Worm (Caenorhabditis elegans) whole organism, L4 larva: Measurements from ENCODE around the gene T01H3.2.

Experiments used
- F37D6.2 ChIP-seq: sonication (generic microtip); optimal IDR thresholded peaks from 2 replicates; lab custom pipeline; 2016; ENCODE audit warnings: mild to moderate bottlenecking, missing genetic modification characterization, missing compliant biosample characterization
- F49E8.2 ChIP-seq: sonication (generic microtip); optimal IDR thresholded peaks from 2 replicates; lab custom pipeline; 2016; ENCODE audit warnings: missing compliant biosample characterization, mild to moderate bottlenecking, missing genetic modification characterization, borderline replicate concordance
- Y48G9A.11 ChIP-seq: fragments of 200-800 bp; sonication (Bioruptor generic); IDR thresholded peaks from 2 replicates; pipeline ENCODE4 v1.3.6; 2022; ENCODE audit warnings: missing genetic modification reagents, missing genetic modification characterization, missing compliant biosample characterization
- Y5F2A.4 ChIP-seq: fragments of 200-800 bp; sonication (Bioruptor generic); optimal IDR thresholded peaks from 2 replicates; lab custom pipeline; 2018; ENCODE audit warnings: mild to moderate bottlenecking, missing genetic modification characterization, missing compliant biosample characterization
- Y75B8A.6 ChIP-seq: fragments of 200-800 bp; sonication (Bioruptor generic); IDR thresholded peaks from 2 replicates; pipeline ENCODE4 v1.3.6; 2022; ENCODE audit warnings: missing genetic modification reagents, missing genetic modification characterization, missing compliant biosample characterization
- attf-4 ChIP-seq: sonication (generic microtip); optimal IDR thresholded peaks from 3 replicates; lab custom pipeline; 2017; ENCODE audit warnings: missing biosample characterization, missing genetic modification characterization
- ceh-20 ChIP-seq: fragments of 200-800 bp; sonication (Bioruptor generic); IDR thresholded peaks from 2 replicates; pipeline ENCODE4 v1.3.6; 2022; ENCODE audit warnings: missing genetic modification reagents, missing genetic modification characterization, missing compliant biosample characterization
- ceh-28 ChIP-seq: fragments of 150-350 bp; optimal IDR thresholded peaks from 2 replicates; lab custom pipeline; 2014; ENCODE audit warnings: missing biosample characterization, missing genetic modification reagents, missing genetic modification characterization
- ceh-32 ChIP-seq: sonication (generic microtip); optimal IDR thresholded peaks from 2 replicates; lab custom pipeline; 2016; ENCODE audit warnings: mild to moderate bottlenecking, missing genetic modification characterization, missing compliant biosample characterization; ENCODE audit not compliant: poor library complexity
- ceh-62 ChIP-seq: sonication (generic microtip); optimal IDR thresholded peaks from 2 replicates; lab custom pipeline; 2017; ENCODE audit warnings: missing biosample characterization, missing genetic modification characterization
- ces-1 ChIP-seq: fragments of 150-350 bp; sonication (generic microtip); optimal IDR thresholded peaks from 4 replicates; lab custom pipeline; 2014; ENCODE audit warnings: missing biosample characterization, missing genetic modification reagents, missing genetic modification characterization
- ctbp-1 ChIP-seq: fragments of 200-800 bp; sonication (Bioruptor generic); IDR thresholded peaks from 2 replicates; pipeline ENCODE4 v1.3.6; 2022; ENCODE audit warnings: missing genetic modification reagents, missing genetic modification characterization, missing compliant biosample characterization
- daf-12 ChIP-seq: fragments of 150-350 bp; optimal IDR thresholded peaks from 2 replicates; lab custom pipeline; 2014; ENCODE audit warnings: missing biosample characterization, missing genetic modification reagents, missing genetic modification characterization
- dmd-9 ChIP-seq: fragments of 200-800 bp; sonication (Bioruptor generic); IDR thresholded peaks from 2 replicates; pipeline ENCODE4 v1.3.6; 2022; ENCODE audit warnings: missing genetic modification reagents, missing genetic modification characterization, missing compliant biosample characterization
- duxl-1 ChIP-seq: sonication (generic microtip); optimal IDR thresholded peaks from 2 replicates; lab custom pipeline; 2016; ENCODE audit warnings: mild to moderate bottlenecking, missing genetic modification characterization, moderate library complexity, missing compliant biosample characterization; ENCODE audit not compliant: poor library complexity
- egl-43 ChIP-seq: fragments of 200-800 bp; sonication (Bioruptor generic); IDR thresholded peaks from 2 replicates; pipeline ENCODE4 v1.3.6; 2022; ENCODE audit warnings: missing genetic modification reagents, missing genetic modification characterization, missing compliant biosample characterization
- hif-1 ChIP-seq, 2 experiments: sonication (generic microtip); optimal IDR thresholded peaks; 2 replicates each; lab custom pipeline; 2016 to 2017; ENCODE audit warnings: missing compliant biosample characterization in 2 of 2, missing genetic modification characterization in 2 of 2, missing genetic modification reagents in 2 of 2, missing genotype in 2 of 2, mild to moderate bottlenecking in 1 of 2
- hlh-11 ChIP-seq: fragments of 200-800 bp; sonication (Bioruptor generic); optimal IDR thresholded peaks from 2 replicates; lab custom pipeline; 2018; ENCODE audit warnings: mild to moderate bottlenecking, missing genetic modification characterization, missing compliant biosample characterization
- lin-15B ChIP-seq: fragments of 150-350 bp; sonication (generic microtip); optimal IDR thresholded peaks from 3 replicates; lab custom pipeline; 2014; ENCODE audit warnings: missing biosample characterization, missing genetic modification characterization
- lin-39 ChIP-seq: fragments of 150-350 bp; optimal IDR thresholded peaks from 2 replicates; lab custom pipeline; 2014; ENCODE audit warnings: missing biosample characterization, missing genetic modification reagents, missing genetic modification characterization
- lir-3 ChIP-seq: sonication (generic microtip); optimal IDR thresholded peaks from 2 replicates; lab custom pipeline; 2016; ENCODE audit warnings: mild to moderate bottlenecking, missing genetic modification characterization, missing compliant biosample characterization
- lsy-2 ChIP-seq, 2 experiments: fragments of 150-350 bp in 1 of 2; sonication (generic microtip) in 1 of 2; optimal IDR thresholded peaks; 2 replicates each; lab custom pipeline; 2014 to 2017; ENCODE audit warnings: missing biosample characterization in 2 of 2, missing genetic modification characterization in 2 of 2
- madf-5 ChIP-seq, 2 experiments: fragments of 200-800 bp; sonication (Bioruptor generic); IDR thresholded peaks; 2 replicates each; pipeline ENCODE4 v1.3.6; 2022; ENCODE audit warnings: missing compliant biosample characterization in 2 of 2, missing genetic modification characterization in 2 of 2
- madf-9 ChIP-seq: fragments of 200-800 bp; sonication (Bioruptor generic); conservative IDR thresholded peaks from 2 replicates; pipeline ENCODE4 v1.3.6; 2022; ENCODE audit warnings: missing genetic modification reagents, missing genetic modification characterization, missing compliant biosample characterization
- mdt-29 ChIP-seq: fragments of 200-800 bp; sonication (Bioruptor generic); IDR thresholded peaks from 2 replicates; pipeline ENCODE4 v1.3.6; 2022; ENCODE audit warnings: missing genetic modification reagents, missing genetic modification characterization, missing compliant biosample characterization
- mes-2 ChIP-seq: sonication (generic microtip); optimal IDR thresholded peaks from 2 replicates; lab custom pipeline; 2016; ENCODE audit warnings: missing genotype, mild to moderate bottlenecking, missing genetic modification characterization, missing compliant biosample characterization; ENCODE audit not compliant: poor library complexity, severe bottlenecking
- mxl-2 ChIP-seq: fragments of 200-800 bp; sonication (Bioruptor generic); conservative IDR thresholded peaks from 2 replicates; pipeline ENCODE4 v1.3.6; 2022; ENCODE audit warnings: missing genetic modification reagents, missing genetic modification characterization, missing compliant biosample characterization
- mxl-3 ChIP-seq: fragments of 200-800 bp; sonication (Bioruptor generic); optimal IDR thresholded peaks from 2 replicates; lab custom pipeline; 2018; ENCODE audit warnings: mild to moderate bottlenecking, missing genetic modification characterization, missing compliant biosample characterization
- nhr-76 ChIP-seq: fragments of 150-350 bp; optimal IDR thresholded peaks from 2 replicates; lab custom pipeline; 2014; ENCODE audit warnings: missing biosample characterization, missing genetic modification characterization
- nhr-77 ChIP-seq: fragments of 150-350 bp; optimal IDR thresholded peaks from 2 replicates; lab custom pipeline; 2014; ENCODE audit warnings: missing biosample characterization, missing genetic modification characterization
- rbr-2 ChIP-seq: sonication (generic microtip); optimal IDR thresholded peaks from 2 replicates; lab custom pipeline; 2016; ENCODE audit warnings: missing genotype, missing genetic modification characterization, missing compliant biosample characterization
- saeg-2 ChIP-seq: fragments of 200-800 bp; sonication (Bioruptor generic); IDR thresholded peaks from 2 replicates; pipeline ENCODE4 v1.3.6; 2022; ENCODE audit warnings: missing genetic modification reagents, missing genetic modification characterization, missing compliant biosample characterization
- sdz-12 ChIP-seq: fragments of 200-800 bp; sonication (Bioruptor generic); optimal IDR thresholded peaks from 2 replicates; lab custom pipeline; 2018; ENCODE audit warnings: mild to moderate bottlenecking, missing genetic modification characterization, missing compliant biosample characterization
- unc-130 ChIP-seq: sonication (generic microtip); optimal IDR thresholded peaks from 2 replicates; lab custom pipeline; 2016; ENCODE audit warnings: missing genetic modification reagents, missing genetic modification characterization, missing compliant biosample characterization
- unc-62 ChIP-seq, 3 experiments: fragments of 150-350 bp in 1 of 3; sonication (generic microtip); optimal IDR thresholded peaks in 2 of 3; peaks in 1 of 3; 1 replicate in 1 of 3; 2 replicates in 2 of 3; lab custom pipeline; 2014 to 2017; ENCODE audit warnings: missing biosample characterization in 3 of 3, missing genetic modification characterization in 3 of 3, missing genetic modification reagents in 3 of 3, missing genotype in 1 of 3
- zfp-3 ChIP-seq: fragments of 200-800 bp; sonication (Bioruptor generic); conservative IDR thresholded peaks from 2 replicates; pipeline ENCODE4 v1.3.6; 2022; ENCODE audit warnings: missing genetic modification reagents, missing genetic modification characterization, missing compliant biosample characterization
- zip-11 ChIP-seq: fragments of 200-800 bp; sonication (Bioruptor generic); IDR thresholded peaks from 2 replicates; pipeline ENCODE4 v1.3.6; 2022; ENCODE audit warnings: missing genetic modification characterization, missing compliant biosample characterization
- ztf-11 ChIP-seq: fragments of 150-350 bp; optimal IDR thresholded peaks from 2 replicates; lab custom pipeline; 2014; ENCODE audit warnings: missing biosample characterization, missing genetic modification characterization

Gene T01H3.2

ce11 chrII:7849697-7850096 is 28.1 kb downstream of the T01H3.2 start, which contains the start of gene acr-7:
TSS of gene acr-7 (minus strand) at chrII:7849797.
- TF ChIP-seq egl-43 (GFP tag; lab: Robert Waterston, UW) (no peak), rbr-2 (tag; lab: Kevin White, UChicago) (no peak), saeg-2 (GFP tag; lab: Robert Waterston, UW) (no peak), mdt-29 (GFP tag; lab: Robert Waterston, UW) (no peak), daf-12 (tag; lab: Kevin White, UChicago) (no peak), ceh-28 (tag; lab: Kevin White, UChicago) (no peak), lin-15B (no peak), lin-39 (tag; lab: Kevin White, UChicago) (no peak), F49E8.2 (tag; lab: Kevin White, UChicago) (no peak), Y5F2A.4 (GFP tag; lab: Kevin White, UChicago) (no peak), hif-1 (tag; optimal IDR thresholded peaks at IDR 0.05; lab: Kevin White, UChicago) (no peak), dmd-9 (GFP tag; lab: Robert Waterston, UW) (no peak), nhr-76 (no peak), sdz-12 (no peak), mes-2 (tag; lab: Kevin White, UChicago) (no peak), ceh-62 (no peak), madf-5 (GFP tag; IDR thresholded peaks at IDR 0.05; lab: Robert Waterston, UW) (no peak)

- TF ChIP-seq unc-62 (GFP tag; optimal IDR thresholded peaks at IDR 0.05 in 1 of 2; lab: Kevin White, UChicago) (peak in 1 of 2 experiments; percentile 92), unc-62 (tag; optimal IDR thresholded peaks at IDR 0.05; lab: Kevin White, UChicago) (no peak), mes-2 (tag; lab: Kevin White, UChicago) (peak; percentile 45), lsy-2 (tag; optimal IDR thresholded peaks at IDR 0.05; lab: Kevin White, UChicago) (peak in 1 of 2 experiments; percentile 33), hlh-11 (tag; lab: Kevin White, UChicago) (no peak)
Measured at ce11 chrII:7845571-7846236, 32.1 kb downstream of the T01H3.2 start, which contains the start of gene T09A5.4. TSS of gene T09A5.4 (plus strand) at chrII:7846186.

ce11 chrII:7842053-7842452 is 35.7 kb downstream of the T01H3.2 start, which contains the start of gene klp-3:
TSS of gene klp-3 (plus strand) at chrII:7842353.
- TF ChIP-seq attf-4 (tag; lab: Kevin White, UChicago): no peak
- TF ChIP-seq mxl-3 (GFP tag; lab: Kevin White, UChicago): no peak
- no peak for TF ChIP-seq lir-3
- TF ChIP-seq nhr-77 (tag; lab: Kevin White, UChicago): no peak
- TF ChIP-seq mxl-2 (GFP tag; lab: Robert Waterston, UW): no peak
- TF ChIP-seq unc-130 (GFP tag; lab: Kevin White, UChicago): no peak
- TF ChIP-seq ctbp-1 (GFP tag; lab: Robert Waterston, UW): no peak
- no peak for TF ChIP-seq F37D6.2
- no peak for TF ChIP-seq duxl-1 (tag; lab: Kevin White, UChicago)
- TF ChIP-seq Y5F2A.4 (GFP tag; lab: Kevin White, UChicago): no peak
- TF ChIP-seq ceh-20: no peak
- no peak for TF ChIP-seq ztf-11
- TF ChIP-seq ces-1 (GFP tag; lab: Kevin White, UChicago): no peak
- TF ChIP-seq Y48G9A.11: no peak
- TF ChIP-seq madf-9 (GFP tag; lab: Robert Waterston, UW): no peak
- no peak for TF ChIP-seq zip-11 (GFP tag; lab: Robert Waterston, UW)
- no peak for TF ChIP-seq dmd-9 (GFP tag; lab: Robert Waterston, UW)
- no peak for TF ChIP-seq Y75B8A.6 (GFP tag; lab: Robert Waterston, UW)
- no peak for TF ChIP-seq ceh-32 (tag; lab: Kevin White, UChicago)
- TF ChIP-seq zfp-3 (GFP tag; lab: Robert Waterston, UW): no peak
